Worm (Caenorhabditis elegans) whole organism, L2 larva: ENCODE measurements around the gene sahd-1.

Experiments
- C34F6.9 ChIP-seq: fragments of 150-350 bp; optimal IDR thresholded peaks from 2 replicates; lab custom pipeline; 2014; ENCODE audit warnings: missing biosample characterization, missing genetic modification characterization
- F13H6.1 ChIP-seq: sonication (generic microtip); optimal IDR thresholded peaks from 2 replicates; lab custom pipeline; 2016; ENCODE audit warnings: missing genetic modification characterization, missing compliant biosample characterization
- R02D3.7 ChIP-seq: fragments of 150-350 bp; optimal IDR thresholded peaks from 2 replicates; lab custom pipeline; 2014; ENCODE audit warnings: missing biosample characterization, missing genetic modification characterization
- Y55F3AM.14 ChIP-seq: fragments of 200-800 bp; sonication (Bioruptor generic); optimal IDR thresholded peaks from 2 replicates; lab custom pipeline; 2018; ENCODE audit warnings: mild to moderate bottlenecking, missing genetic modification characterization, missing compliant biosample characterization
- ZK546.5 ChIP-seq: sonication (generic microtip); optimal IDR thresholded peaks from 2 replicates; lab custom pipeline; 2017; ENCODE audit warnings: missing biosample characterization, missing genetic modification characterization
- alr-1 ChIP-seq: fragments of 150-350 bp; optimal IDR thresholded peaks from 2 replicates; lab custom pipeline; 2014; ENCODE audit warnings: missing biosample characterization, missing genetic modification characterization
- aly-2 ChIP-seq: fragments of 150-350 bp; optimal IDR thresholded peaks from 2 replicates; lab custom pipeline; 2014; ENCODE audit warnings: missing biosample characterization, missing genetic modification characterization
- ama-1 ChIP-seq: fragments of 150-350 bp; optimal IDR thresholded peaks from 2 replicates; lab custom pipeline; 2018; ENCODE audit warnings: inconsistent platforms
- blmp-1 ChIP-seq: sonication (generic microtip); optimal IDR thresholded peaks from 2 replicates; lab custom pipeline; 2017; ENCODE audit warnings: missing genetic modification characterization, mild to moderate bottlenecking, missing compliant biosample characterization, antibody characterized with exemption, moderate library complexity; ENCODE audit not compliant: insufficient read depth
- ceh-82 ChIP-seq: fragments of 150-350 bp; optimal IDR thresholded peaks from 2 replicates; lab custom pipeline; 2014; ENCODE audit warnings: missing biosample characterization, missing genetic modification characterization
- crh-2 ChIP-seq: sonication (generic microtip); optimal IDR thresholded peaks from 2 replicates; lab custom pipeline; 2017; ENCODE audit warnings: missing biosample characterization, missing genetic modification characterization
- dmd-4 ChIP-seq: sonication (generic microtip); optimal IDR thresholded peaks from 2 replicates; lab custom pipeline; 2017; ENCODE audit warnings: missing biosample characterization, missing genetic modification characterization
- egl-27 ChIP-seq: sonication (generic microtip); optimal IDR thresholded peaks from 3 replicates; lab custom pipeline; 2017; ENCODE audit warnings: missing biosample characterization, missing genetic modification reagents, missing genetic modification characterization
- elt-1 ChIP-seq: fragments of 150-350 bp; optimal IDR thresholded peaks from 2 replicates; lab custom pipeline; 2014; ENCODE audit warnings: missing biosample characterization, missing genetic modification characterization
- fos-1 ChIP-seq: fragments of 150-350 bp; optimal IDR thresholded peaks from 2 replicates; lab custom pipeline; 2014; ENCODE audit warnings: missing biosample characterization, missing genetic modification characterization
- lin-11 ChIP-seq: fragments of 150-350 bp; sonication (generic microtip); optimal IDR thresholded peaks from 2 replicates; lab custom pipeline; 2014; ENCODE audit warnings: missing biosample characterization, missing genetic modification characterization, inconsistent platforms, mixed read lengths
- lin-13 ChIP-seq: fragments of 150-350 bp; optimal IDR thresholded peaks from 2 replicates; lab custom pipeline; 2014; ENCODE audit warnings: missing biosample characterization, missing genetic modification reagents, missing genetic modification characterization
- lin-39 ChIP-seq: fragments of 150-350 bp; optimal IDR thresholded peaks from 2 replicates; lab custom pipeline; 2014; ENCODE audit warnings: missing biosample characterization, missing genetic modification reagents, missing genetic modification characterization
- lsy-2 ChIP-seq, 2 experiments: fragments of 150-350 bp in 1 of 2; sonication (generic microtip) in 1 of 2; optimal IDR thresholded peaks; 2 replicates each; lab custom pipeline; 2014 to 2017; ENCODE audit warnings: missing biosample characterization in 2 of 2, missing genetic modification characterization in 2 of 2
- mab-5 ChIP-seq: fragments of 150-350 bp; optimal IDR thresholded peaks from 2 replicates; lab custom pipeline; 2014; ENCODE audit warnings: missing biosample characterization, missing genetic modification characterization
- mbf-1 ChIP-seq: sonication (generic microtip); optimal IDR thresholded peaks from 2 replicates; lab custom pipeline; 2017; ENCODE audit warnings: missing biosample characterization, missing genetic modification characterization
- mdl-1 ChIP-seq, 2 experiments: fragments of 150-350 bp in 1 of 2; sonication (generic microtip) in 1 of 2; optimal IDR thresholded peaks; 2 replicates each; lab custom pipeline; 2017; ENCODE audit warnings: missing biosample characterization in 2 of 2, missing genetic modification characterization in 2 of 2
- nhr-10 ChIP-seq: sonication (generic microtip); optimal IDR thresholded peaks from 2 replicates; lab custom pipeline; 2017; ENCODE audit warnings: missing biosample characterization, missing genetic modification characterization
- nhr-11 ChIP-seq: fragments of 150-350 bp; optimal IDR thresholded peaks from 2 replicates; lab custom pipeline; 2014; ENCODE audit warnings: missing biosample characterization, missing genetic modification characterization
- nhr-12 ChIP-seq: fragments of 150-350 bp; optimal IDR thresholded peaks from 2 replicates; lab custom pipeline; 2014; ENCODE audit warnings: missing biosample characterization, missing genetic modification characterization
- nhr-129 ChIP-seq: fragments of 150-350 bp; optimal IDR thresholded peaks from 2 replicates; lab custom pipeline; 2014; ENCODE audit warnings: missing biosample characterization, missing genetic modification characterization
- nhr-23 ChIP-seq: fragments of 150-350 bp; optimal IDR thresholded peaks from 2 replicates; lab custom pipeline; 2014; ENCODE audit warnings: missing biosample characterization, missing genetic modification reagents, missing genetic modification characterization
- nhr-237 ChIP-seq: fragments of 150-350 bp; optimal IDR thresholded peaks from 2 replicates; lab custom pipeline; 2014; ENCODE audit warnings: missing biosample characterization, missing genetic modification characterization
- nhr-25 ChIP-seq: fragments of 150-350 bp; sonication (generic microtip); optimal IDR thresholded peaks from 3 replicates; lab custom pipeline; 2014; ENCODE audit warnings: missing biosample characterization, missing genetic modification characterization
- nhr-6 ChIP-seq: fragments of 150-350 bp; optimal IDR thresholded peaks from 2 replicates; lab custom pipeline; 2014; ENCODE audit warnings: missing biosample characterization, missing genetic modification characterization
- nhr-77 ChIP-seq: fragments of 150-350 bp; optimal IDR thresholded peaks from 2 replicates; lab custom pipeline; 2014; ENCODE audit warnings: missing biosample characterization, missing genetic modification characterization
- peb-1 ChIP-seq: fragments of 150-350 bp; optimal IDR thresholded peaks from 2 replicates; lab custom pipeline; 2014; ENCODE audit warnings: missing biosample characterization, missing genetic modification characterization
- sem-4 ChIP-seq: fragments of 150-350 bp; optimal IDR thresholded peaks from 2 replicates; lab custom pipeline; 2014; ENCODE audit warnings: missing biosample characterization, missing genetic modification reagents, missing genetic modification characterization
- skn-1 ChIP-seq: sonication (generic microtip); optimal IDR thresholded peaks from 2 replicates; lab custom pipeline; 2017; ENCODE audit warnings: missing biosample characterization, missing genetic modification characterization
- sma-3 ChIP-seq: sonication (generic microtip); optimal IDR thresholded peaks from 2 replicates; lab custom pipeline; 2016; ENCODE audit warnings: missing genetic modification reagents, missing genetic modification characterization, missing compliant biosample characterization
- sma-9 ChIP-seq, 2 experiments: fragments of 150-350 bp in 1 of 2; sonication (generic microtip) in 1 of 2; optimal IDR thresholded peaks; 2 replicates each; lab custom pipeline; 2014 to 2016; ENCODE audit warnings: missing genetic modification characterization in 2 of 2, mild to moderate bottlenecking in 1 of 2, missing biosample characterization in 1 of 2, missing compliant biosample characterization in 1 of 2, missing genetic modification reagents in 1 of 2, moderate library complexity in 1 of 2
- snpc-4 ChIP-seq: fragments of 150-350 bp; optimal IDR thresholded peaks from 2 replicates; lab custom pipeline; 2014; ENCODE audit warnings: missing biosample characterization, missing genetic modification characterization
- unc-39 ChIP-seq: fragments of 150-350 bp; optimal IDR thresholded peaks from 2 replicates; lab custom pipeline; 2014; ENCODE audit warnings: missing biosample characterization, missing genetic modification characterization
- unc-55 ChIP-seq: fragments of 150-350 bp; sonication (generic microtip); optimal IDR thresholded peaks from 3 replicates; lab custom pipeline; 2014; ENCODE audit warnings: missing biosample characterization, missing genetic modification reagents, missing genetic modification characterization
- unc-62 ChIP-seq: fragments of 150-350 bp; optimal IDR thresholded peaks from 2 replicates; lab custom pipeline; 2014; ENCODE audit warnings: missing biosample characterization, missing genetic modification reagents, missing genetic modification characterization
- zag-1 ChIP-seq: fragments of 150-350 bp; optimal IDR thresholded peaks from 2 replicates; lab custom pipeline; 2014; ENCODE audit warnings: missing biosample characterization, missing genetic modification characterization
- ztf-11 ChIP-seq: sonication (generic microtip); optimal IDR thresholded peaks from 2 replicates; lab custom pipeline; 2017; ENCODE audit warnings: missing biosample characterization, missing genetic modification characterization
- ztf-4 ChIP-seq: fragments of 150-350 bp; optimal IDR thresholded peaks from 2 replicates; lab custom pipeline; 2014; ENCODE audit warnings: missing biosample characterization, missing genetic modification characterization

Gene sahd-1

ce11 chrII:5481982-5482381 lies 32.8 kb downstream of the sahd-1 start, which contains the start of gene cal-8:
Gene cal-8 (minus strand): TSS chrII:5482041.
- TF ChIP-seq blmp-1 (no peak), lsy-2 (tag; optimal IDR thresholded peaks at IDR 0.05; lab: Kevin White, UChicago) (no peak), sma-9 (GFP tag; optimal IDR thresholded peaks at IDR 0.05; lab: Kevin White, UChicago) (no peak), sma-9 (tag; optimal IDR thresholded peaks at IDR 0.05; lab: Kevin White, UChicago) (no peak), lin-13 (GFP tag; lab: Kevin White, UChicago) (no peak), mbf-1 (no peak), mab-5 (tag; lab: Kevin White, UChicago) (no peak), ztf-11 (tag; lab: Kevin White, UChicago) (no peak), lin-11 (no peak), unc-55 (GFP tag; lab: Kevin White, UChicago) (no peak), snpc-4 (tag; lab: Kevin White, UChicago) (no peak), elt-1 (tag; lab: Kevin White, UChicago) (no peak), unc-62 (GFP tag; lab: Kevin White, UChicago) (no peak), mdl-1 (tag; optimal IDR thresholded peaks at IDR 0.05; lab: Kevin White, UChicago) (no peak), peb-1 (tag; lab: Kevin White, UChicago) (no peak), ceh-82 (tag; lab: Kevin White, UChicago) (no peak), C34F6.9 (no peak), unc-39 (tag; lab: Kevin White, UChicago) (no peak), aly-2 (no peak), crh-2 (tag; lab: Kevin White, UChicago) (no peak)

ce11 chrII:5478318-5478717 lies 36.4 kb downstream of the sahd-1 start, which contains the start of gene F56D1.1:
Gene F56D1.1 (plus strand): TSS chrII:5478618.
- TF ChIP-seq lsy-2 (tag; optimal IDR thresholded peaks at IDR 0.05; lab: Kevin White, UChicago) (no peak), ztf-11 (tag; lab: Kevin White, UChicago) (no peak), egl-27 (tag; lab: Kevin White, UChicago) (no peak), peb-1 (tag; lab: Kevin White, UChicago) (no peak), fos-1 (no peak), elt-1 (tag; lab: Kevin White, UChicago) (no peak), skn-1 (tag; lab: Kevin White, UChicago) (no peak), nhr-11 (no peak)

- TF ChIP-seq sma-9 (GFP tag; optimal IDR thresholded peaks at IDR 0.05; lab: Kevin White, UChicago) (no peak), sma-9 (tag; optimal IDR thresholded peaks at IDR 0.05; lab: Kevin White, UChicago) (no peak), Y55F3AM.14 (GFP tag; lab: Kevin White, UChicago) (no peak), C34F6.9 (no peak), ZK546.5 (tag; lab: Kevin White, UChicago) (no peak), F13H6.1 (tag; lab: Kevin White, UChicago) (no peak), nhr-6 (tag; lab: Kevin White, UChicago) (no peak), ztf-11 (tag; lab: Kevin White, UChicago) (no peak), aly-2 (no peak), sem-4 (tag; lab: Kevin White, UChicago) (no peak), egl-27 (tag; lab: Kevin White, UChicago) (no peak), lin-39 (tag; lab: Kevin White, UChicago) (no peak), ztf-4 (tag; lab: Kevin White, UChicago) (no peak), mbf-1 (no peak), nhr-77 (tag; lab: Kevin White, UChicago) (no peak)
- TF ChIP-seq, all 48 proteins: peak for 0
Measured at ce11 chrII:5474946-5475345, 39.8 kb downstream of the sahd-1 start, which contains the start of gene ilcr-2. Gene ilcr-2 (plus strand): TSS chrII:5475246.

ce11 chrII:5473946-5474423 lies 40.8 kb downstream of the sahd-1 start, which contains the start of gene mrps-16:
Gene mrps-16 (plus strand): TSS chrII:5474373.
- TF ChIP-seq sem-4 (tag; lab: Kevin White, UChicago) (no peak), lin-39 (tag; lab: Kevin White, UChicago) (no peak), nhr-25 (tag; lab: Kevin White, UChicago) (no peak), nhr-77 (tag; lab: Kevin White, UChicago) (no peak), ceh-82 (tag; lab: Kevin White, UChicago) (no peak), mab-5 (tag; lab: Kevin White, UChicago) (peak; percentile 41), mbf-1 (no peak), egl-27 (tag; lab: Kevin White, UChicago) (no peak), nhr-12 (tag; lab: Kevin White, UChicago) (no peak), sma-3 (GFP tag; lab: Kevin White, UChicago) (peak; percentile 70), ztf-4 (tag; lab: Kevin White, UChicago) (no peak), snpc-4 (tag; lab: Kevin White, UChicago) (peak; percentile 65), nhr-23 (tag; lab: Kevin White, UChicago) (no peak), C34F6.9 (peak; percentile 64), unc-62 (GFP tag; lab: Kevin White, UChicago) (no peak), zag-1 (no peak), ztf-11 (tag; lab: Kevin White, UChicago) (no peak), skn-1 (tag; lab: Kevin White, UChicago) (no peak), ama-1 (lab: Kevin White, UChicago) (peak; percentile 3), mdl-1 (tag; optimal IDR thresholded peaks at IDR 0.05; lab: Kevin White, UChicago) (no peak), nhr-129 (tag; lab: Kevin White, UChicago) (peak; percentile 53), R02D3.7 (tag; lab: Kevin White, UChicago) (no peak), sma-9 (GFP tag; optimal IDR thresholded peaks at IDR 0.05; lab: Kevin White, UChicago) (peak; percentile 75), sma-9 (tag; optimal IDR thresholded peaks at IDR 0.05; lab: Kevin White, UChicago) (no peak), nhr-237 (no peak), crh-2 (tag; lab: Kevin White, UChicago) (peak; percentile 34), aly-2 (no peak), lsy-2 (tag; optimal IDR thresholded peaks at IDR 0.05; lab: Kevin White, UChicago) (peak; percentile 62 to 88), alr-1 (tag; lab: Kevin White, UChicago) (no peak), nhr-10 (tag; lab: Kevin White, UChicago) (no peak), lin-13 (GFP tag; lab: Kevin White, UChicago) (peak; percentile 39), dmd-4 (tag; lab: Kevin White, UChicago) (no peak), ZK546.5 (tag; lab: Kevin White, UChicago) (no peak)
